Worm (Caenorhabditis elegans) whole organism, early embryonic: ENCODE measurements around the gene R05G9R.1.

ENCODE experiments used
- B0310.2 ChIP-seq: sonication (generic microtip); optimal IDR thresholded peaks from 2 replicates; lab custom pipeline; 2016; ENCODE audit warnings: mild to moderate bottlenecking, missing genetic modification characterization, missing compliant biosample characterization
- ama-1 ChIP-seq: fragments of 150-350 bp; optimal IDR thresholded peaks from 2 replicates; lab custom pipeline; 2014
- ceh-36 ChIP-seq: sonication (generic microtip); optimal IDR thresholded peaks from 2 replicates; lab custom pipeline; 2016; ENCODE audit warnings: missing genetic modification characterization, inconsistent platforms, missing compliant biosample characterization
- ets-7 ChIP-seq: sonication (generic microtip); optimal IDR thresholded peaks from 2 replicates; lab custom pipeline; 2016; ENCODE audit warnings: missing genotype, missing genetic modification characterization, missing compliant biosample characterization
- flt-1 ChIP-seq: fragments of 200-800 bp; sonication (Bioruptor generic); IDR thresholded peaks from 2 replicates; pipeline ENCODE4 v1.3.6; 2022; ENCODE audit warnings: missing genetic modification characterization, missing compliant biosample characterization
- hmbx-1 ChIP-seq: sonication (generic microtip); optimal IDR thresholded peaks from 2 replicates; lab custom pipeline; 2016; ENCODE audit warnings: mild to moderate bottlenecking, missing genetic modification characterization, missing compliant biosample characterization
- hnd-1 ChIP-seq: sonication (generic microtip); optimal IDR thresholded peaks from 2 replicates; lab custom pipeline; 2016; ENCODE audit warnings: missing genetic modification characterization, missing compliant biosample characterization
- tbx-37 ChIP-seq: fragments of 200-800 bp; sonication (Bioruptor generic); conservative IDR thresholded peaks from 2 replicates; pipeline ENCODE4 v1.3.6; 2022; ENCODE audit warnings: missing genetic modification reagents, missing genetic modification characterization, missing compliant biosample characterization

DNA sequence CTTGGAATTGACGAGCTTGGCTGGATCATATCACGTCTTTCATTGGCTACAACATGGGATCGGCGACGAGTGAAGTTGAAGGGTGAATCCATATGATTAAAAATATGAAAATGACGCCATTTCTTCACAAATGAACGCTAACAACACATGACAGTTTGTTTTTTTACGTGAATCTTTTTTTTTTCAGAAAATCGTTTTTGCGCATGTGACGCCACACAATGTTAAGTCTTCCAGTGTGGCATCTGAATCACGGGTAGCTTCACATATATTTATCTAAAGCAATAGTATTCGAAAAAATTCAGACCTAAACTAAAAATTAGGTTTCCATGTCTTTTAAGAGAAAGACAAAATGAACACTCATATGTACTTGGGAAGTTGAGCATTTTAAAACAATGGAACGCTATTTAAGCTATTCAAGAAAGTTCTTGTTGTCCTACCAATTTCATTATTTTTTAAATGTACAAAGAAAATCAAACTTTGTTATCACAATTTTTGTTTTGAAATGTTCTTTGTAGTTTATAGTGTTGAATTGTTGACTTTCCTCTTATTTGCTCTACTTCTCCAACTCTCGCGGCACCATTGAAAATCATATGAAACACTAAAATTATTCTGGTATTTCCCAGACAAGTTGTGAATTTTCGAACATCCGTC, 28.8 kb downstream of the R05G9R.1 start, which contains the start of the genes lido-16 and plpp-1.2:
- TF ChIP-seq hmbx-1, result no peak
- TF ChIP-seq ama-1 (lab: Kevin White, UChicago), result no peak
- TF ChIP-seq ets-7 (tag; lab: Kevin White, UChicago), result no peak
- no peak for TF ChIP-seq flt-1 (GFP tag; lab: Robert Waterston, UW)
- TF ChIP-seq ceh-36 (tag; lab: Kevin White, UChicago), result no peak
- no peak for TF ChIP-seq B0310.2 (tag; lab: Kevin White, UChicago)
- no peak for TF ChIP-seq tbx-37 (GFP tag; lab: Robert Waterston, UW)
- no peak for TF ChIP-seq hnd-1 (tag; lab: Kevin White, UChicago)
